Worm (Caenorhabditis elegans) whole organism, L3 larva: ENCODE results near the gene C14F11.7.

ENCODE experiments used
- ceh-82 ChIP-seq: fragments of 150-350 bp; optimal IDR thresholded peaks from 2 replicates; lab custom pipeline; 2014; ENCODE audit warnings: missing biosample characterization, missing genetic modification characterization
- daf-12 ChIP-seq: fragments of 150-350 bp; optimal IDR thresholded peaks from 2 replicates; lab custom pipeline; 2014; ENCODE audit warnings: missing biosample characterization, missing genetic modification reagents, missing genetic modification characterization
- egl-27 ChIP-seq: sonication (generic microtip); optimal IDR thresholded peaks from 4 replicates; lab custom pipeline; 2017; ENCODE audit warnings: missing biosample characterization, missing genetic modification reagents, missing genetic modification characterization
- fkh-2 ChIP-seq: fragments of 150-350 bp; optimal IDR thresholded peaks from 2 replicates; lab custom pipeline; 2014; ENCODE audit warnings: missing biosample characterization, missing genetic modification reagents, missing genetic modification characterization
- nhr-28 ChIP-seq: fragments of 150-350 bp; optimal IDR thresholded peaks from 2 replicates; lab custom pipeline; 2014; ENCODE audit warnings: missing biosample characterization, missing genetic modification characterization
- pha-4 ChIP-seq: fragments of 150-350 bp; optimal IDR thresholded peaks from 2 replicates; lab custom pipeline; 2014; ENCODE audit warnings: missing biosample characterization, missing genetic modification reagents, missing genetic modification characterization
- pqm-1 ChIP-seq: fragments of 150-350 bp; optimal IDR thresholded peaks from 2 replicates; lab custom pipeline; 2017; ENCODE audit warnings: missing biosample characterization, missing genetic modification characterization, inconsistent platforms
- snpc-4 ChIP-seq: fragments of 150-350 bp; optimal IDR thresholded peaks from 2 replicates; lab custom pipeline; 2014; ENCODE audit warnings: missing biosample characterization, missing genetic modification characterization
- ztf-11 ChIP-seq: fragments of 150-350 bp; optimal IDR thresholded peaks from 2 replicates; lab custom pipeline; 2014; ENCODE audit warnings: missing biosample characterization, missing genetic modification characterization

DNA sequence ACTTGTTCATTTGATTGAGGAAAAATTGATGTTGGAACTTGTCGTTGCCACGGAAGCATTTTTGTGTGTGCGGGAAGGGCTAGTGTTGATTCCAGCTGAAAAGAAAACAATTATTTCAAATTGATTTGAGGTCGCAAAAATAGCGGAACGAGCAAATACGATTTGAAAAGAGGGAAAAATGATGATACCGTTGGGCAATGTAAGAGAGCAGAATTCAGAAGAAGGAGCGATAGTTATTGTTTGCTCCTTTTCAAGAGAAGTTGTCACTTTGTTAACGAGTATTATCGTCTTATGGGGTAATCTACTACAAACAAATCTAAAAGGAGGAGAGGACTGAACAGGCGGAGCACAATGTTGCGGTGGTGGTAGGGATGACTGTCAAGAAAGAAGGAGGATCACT, 47.9 kb downstream of the C14F11.7 start, which contains the start of gene odd-2:
- TF ChIP-seq egl-27 (tag; lab: Kevin White, UChicago) = no peak
- no peak for TF ChIP-seq snpc-4
- TF ChIP-seq daf-12 (tag; lab: Kevin White, UChicago) = no peak
- TF ChIP-seq pha-4 = no peak
- TF ChIP-seq ceh-82 (tag; lab: Kevin White, UChicago) = no peak
- TF ChIP-seq ztf-11 = no peak
- TF ChIP-seq pqm-1 = no peak
- TF ChIP-seq fkh-2 = no peak
- no peak for TF ChIP-seq nhr-28
